Fruit fly (Drosophila melanogaster) whole organism, embryonic: Measurements from ENCODE around the gene car.

Experiments used
- CG10209 ChIP-seq: fragments of 200-800 bp; sonication (Bioruptor generic); optimal IDR thresholded peaks from 3 replicates; lab custom pipeline; 2017; ENCODE audit warnings: missing biosample characterization, mild to moderate bottlenecking, missing genetic modification characterization, missing genetic modification reagents
- CG12219 ChIP-seq: fragments of 200-800 bp; sonication (Bioruptor generic); optimal IDR thresholded peaks from 3 replicates; lab custom pipeline; 2018; ENCODE audit warnings: missing biosample characterization, mild to moderate bottlenecking, missing genetic modification characterization
- CG14667 ChIP-seq: fragments of 200-800 bp; sonication (Bioruptor generic); IDR thresholded peaks from 2 replicates; pipeline ENCODE4 v1.3.6; 2022; ENCODE audit warnings: missing biosample characterization, missing genetic modification characterization
- CG5953 ChIP-seq: fragments of 200-800 bp; sonication (Bioruptor generic); IDR thresholded peaks from 2 replicates; pipeline ENCODE4 v1.3.6; 2022; ENCODE audit warnings: missing biosample characterization, missing genetic modification characterization
- CG7987 ChIP-seq: fragments of 200-800 bp; sonication (Bioruptor generic); optimal IDR thresholded peaks from 2 replicates; lab custom pipeline; 2018; ENCODE audit warnings: missing biosample characterization, mild to moderate bottlenecking, missing genetic modification characterization, moderate library complexity
- Ets65A ChIP-seq: fragments of 200-800 bp; sonication (Bioruptor generic); peaks from one replicate; lab custom pipeline; 2016; ENCODE audit warnings: missing biosample characterization, missing genetic modification characterization
- HLH4C ChIP-seq: fragments of 200-800 bp; sonication (Bioruptor generic); IDR thresholded peaks from 3 replicates; pipeline ENCODE4 v1.3.6; 2022; ENCODE audit warnings: missing biosample characterization, missing genetic modification characterization; ENCODE audit not compliant: partially characterized antibody
- ems ChIP-seq: fragments of 200-800 bp; sonication (Bioruptor generic); optimal IDR thresholded peaks from 3 replicates; lab custom pipeline; 2016; ENCODE audit warnings: missing biosample characterization, missing genetic modification characterization
- gsb ChIP-seq: fragments of 200-800 bp; sonication (Bioruptor generic); IDR thresholded peaks from 2 replicates; pipeline ENCODE4 v1.3.6; 2022; ENCODE audit warnings: missing biosample characterization, missing genetic modification characterization

dm6 chrX:19598503-19598902, 32.7 kb downstream of the car start:
- TF ChIP-seq CG14667 (GFP tag; lab: Robert Waterston, UW): no peak
- TF ChIP-seq CG10209 (GFP tag; lab: Kevin White, UChicago): no peak
- no peak for TF ChIP-seq ems (GFP tag; lab: Kevin White, UChicago)
- no peak for TF ChIP-seq CG12219 (GFP tag; lab: Kevin White, UChicago)
- TF ChIP-seq CG5953 (GFP tag; lab: Robert Waterston, UW): no peak
- TF ChIP-seq Ets65A (GFP tag; lab: Kevin White, UChicago): no peak
- no peak for TF ChIP-seq gsb
- TF ChIP-seq HLH4C (GFP tag; lab: Robert Waterston, UW): no peak
- no peak for TF ChIP-seq CG7987
